Fruit fly (Drosophila melanogaster): Measurements from ENCODE around the gene CG32603.

Gene CG32603

dm6 chrX:14214505-14215449 lies 30.4 kb downstream of the CG32603 start (continued):
- TF ChIP-seq bowl (GFP tag; IDR thresholded peaks at IDR 0.05) (no peak), CG4730 (GFP tag; IDR thresholded peaks at IDR 0.05) (no peak), mam (GFP tag; optimal IDR thresholded peaks at IDR 0.05) (no peak), p53 (GFP tag; optimal IDR thresholded peaks at IDR 0.05) (no peak), CG32767 (GFP tag; IDR thresholded peaks at IDR 0.05) (0 out of 2 replicates have a peak, but pooled peaks have one; percentile 24), abd-A (tag; optimal IDR thresholded peaks at IDR 0.05) (no peak), amos (GFP tag; IDR thresholded peaks at IDR 0.05; ENCODE audit: partially characterized antibody) (no peak), gro (GFP tag; optimal IDR thresholded peaks at IDR 0.05) (no peak), CG12659 (GFP tag; optimal IDR thresholded peaks at IDR 0.05) (no peak), phol (tag; optimal IDR thresholded peaks at IDR 0.05) (peak; percentile 37), CG2120 (GFP tag; optimal IDR thresholded peaks at IDR 0.05) (peak; percentile 21), Elba2 (GFP tag; optimal IDR thresholded peaks at IDR 0.05) (no peak), CG12769 (tag; optimal IDR thresholded peaks at IDR 0.05) (no peak), E2f2 (GFP tag; IDR thresholded peaks at IDR 0.05) (peak; percentile 29; the same call in 1 of the 2 replicates), CG9215 (GFP tag; IDR thresholded peaks at IDR 0.05) (peak; percentile 24; the same call in 1 of the 2 replicates), CG11504 (tag; optimal IDR thresholded peaks at IDR 0.05) (peak; percentile 67), CG11696 (GFP tag; IDR thresholded peaks at IDR 0.05) (peak; percentile 72), shn (GFP tag; optimal IDR thresholded peaks at IDR 0.05) (no peak), crc (GFP tag; optimal IDR thresholded peaks at IDR 0.05) (no peak), CG11723 (GFP tag; optimal IDR thresholded peaks at IDR 0.05) (peak; percentile 1), lbe (GFP tag; optimal IDR thresholded peaks at IDR 0.05) (no peak), Fer3 (tag; optimal IDR thresholded peaks at IDR 0.05) (peak; percentile 36), tll (GFP tag; optimal IDR thresholded peaks at IDR 0.05) (no peak), BtbVII (GFP tag; optimal IDR thresholded peaks at IDR 0.05) (peak; percentile 31), Dp (GFP tag; optimal IDR thresholded peaks at IDR 0.05) (no peak), sd (tag; optimal IDR thresholded peaks at IDR 0.05) (no peak), nom (GFP tag; optimal IDR thresholded peaks at IDR 0.05) (peak; percentile 55), CG6254 (GFP tag; optimal IDR thresholded peaks at IDR 0.05) (peak; percentile 37), CG13424 (tag; optimal IDR thresholded peaks at IDR 0.05) (peak; percentile 46), Antp (GFP tag; optimal IDR thresholded peaks at IDR 0.05) (no peak), CG2712 (tag; optimal IDR thresholded peaks at IDR 0.05) (peak; percentile 47), Sin3A (optimal IDR thresholded peaks at IDR 0.05) (no peak), seq (GFP tag; IDR thresholded peaks at IDR 0.05) (peak; percentile 45; the same call in 1 of the 2 replicates), unpg (GFP tag; optimal IDR thresholded peaks at IDR 0.05) (peak; percentile 61), ham (GFP tag; IDR thresholded peaks at IDR 0.05) (no peak), CoRest (tag; optimal IDR thresholded peaks at IDR 0.05) (peak; percentile 48), CG18262 (tag; optimal IDR thresholded peaks at IDR 0.05) (peak; percentile 34), CG4360 (GFP tag; IDR thresholded peaks at IDR 0.05) (no peak), CG42726 (GFP tag; IDR thresholded peaks at IDR 0.05; ENCODE audit: partially characterized antibody) (no peak), CG13894 (tag; optimal IDR thresholded peaks at IDR 0.05) (peak; percentile 24), CG4424 (GFP tag; optimal IDR thresholded peaks at IDR 0.05) (peak; percentile 27), Sox102F (GFP tag; optimal IDR thresholded peaks at IDR 0.05) (peak; percentile 35), CG8281 (tag; optimal IDR thresholded peaks at IDR 0.05) (no peak), rib (GFP tag; IDR thresholded peaks at IDR 0.05) (no peak), cwo (GFP tag; optimal IDR thresholded peaks at IDR 0.05) (peak; percentile 45), prd (optimal IDR thresholded peaks at IDR 0.05) (no peak), prd (GFP tag; IDR thresholded peaks at IDR 0.05) (peak; percentile 63; the same call in 2 of the 3 replicates), Dek (tag; optimal IDR thresholded peaks at IDR 0.05) (peak; percentile 42)
